Worm (Caenorhabditis elegans) whole organism, early embryonic: ENCODE results near the gene sra-26.

Source experiments
- B0310.2 ChIP-seq: sonication (generic microtip); optimal IDR thresholded peaks from 2 replicates; lab custom pipeline; 2016; ENCODE audit warnings: mild to moderate bottlenecking, missing genetic modification characterization, missing compliant biosample characterization
- F13C5.2 ChIP-seq: sonication (generic microtip); optimal IDR thresholded peaks from 2 replicates; lab custom pipeline; 2017; ENCODE audit warnings: mild to moderate bottlenecking, missing genetic modification characterization, inconsistent platforms, missing compliant biosample characterization
- aly-1 ChIP-seq: sonication (generic microtip); optimal IDR thresholded peaks from 2 replicates; lab custom pipeline; 2016; ENCODE audit warnings: missing genetic modification characterization, missing compliant biosample characterization
- ama-1 ChIP-seq: fragments of 150-350 bp; optimal IDR thresholded peaks from 2 replicates; lab custom pipeline; 2014
- ceh-13 ChIP-seq: fragments of 200-800 bp; sonication (Bioruptor generic); optimal IDR thresholded peaks from 2 replicates; lab custom pipeline; 2018; ENCODE audit warnings: mild to moderate bottlenecking, missing genetic modification characterization, missing compliant biosample characterization
- ceh-36 ChIP-seq: sonication (generic microtip); optimal IDR thresholded peaks from 2 replicates; lab custom pipeline; 2016; ENCODE audit warnings: missing genetic modification characterization, inconsistent platforms, missing compliant biosample characterization
- ets-7 ChIP-seq: sonication (generic microtip); optimal IDR thresholded peaks from 2 replicates; lab custom pipeline; 2016; ENCODE audit warnings: missing genotype, missing genetic modification characterization, missing compliant biosample characterization
- flt-1 ChIP-seq: fragments of 200-800 bp; sonication (Bioruptor generic); IDR thresholded peaks from 2 replicates; pipeline ENCODE4 v1.3.6; 2022; ENCODE audit warnings: missing genetic modification characterization, missing compliant biosample characterization
- hmbx-1 ChIP-seq: sonication (generic microtip); optimal IDR thresholded peaks from 2 replicates; lab custom pipeline; 2016; ENCODE audit warnings: mild to moderate bottlenecking, missing genetic modification characterization, missing compliant biosample characterization
- hmg-4 ChIP-seq: fragments of 200-800 bp; sonication (Bioruptor generic); optimal IDR thresholded peaks from 2 replicates; lab custom pipeline; 2018; ENCODE audit warnings: mild to moderate bottlenecking, missing genetic modification characterization, missing compliant biosample characterization
- hnd-1 ChIP-seq: sonication (generic microtip); optimal IDR thresholded peaks from 2 replicates; lab custom pipeline; 2016; ENCODE audit warnings: missing genetic modification characterization, missing compliant biosample characterization
- pes-1 ChIP-seq: fragments of 200-800 bp; sonication (Bioruptor generic); IDR thresholded peaks from 2 replicates; pipeline ENCODE4 v1.3.6; 2022; ENCODE audit warnings: missing genetic modification reagents, missing genetic modification characterization, missing compliant biosample characterization
- scrt-1 ChIP-seq: fragments of 200-800 bp; sonication (Bioruptor generic); IDR thresholded peaks from 2 replicates; pipeline ENCODE4 v1.3.6; 2022; ENCODE audit warnings: missing genetic modification characterization, missing compliant biosample characterization
- sea-1 ChIP-seq: fragments of 200-800 bp; sonication (Bioruptor generic); conservative IDR thresholded peaks from 2 replicates; pipeline ENCODE4 v1.3.6; 2022; ENCODE audit warnings: missing genetic modification characterization, missing compliant biosample characterization
- tbx-11 ChIP-seq: fragments of 200-800 bp; sonication (Bioruptor generic); IDR thresholded peaks from 2 replicates; pipeline ENCODE4 v1.3.6; 2022; ENCODE audit warnings: missing genetic modification characterization, missing compliant biosample characterization
- tbx-37 ChIP-seq: fragments of 200-800 bp; sonication (Bioruptor generic); conservative IDR thresholded peaks from 2 replicates; pipeline ENCODE4 v1.3.6; 2022; ENCODE audit warnings: missing genetic modification reagents, missing genetic modification characterization, missing compliant biosample characterization
- tra-4 ChIP-seq: sonication (generic microtip); optimal IDR thresholded peaks from 2 replicates; lab custom pipeline; 2017; ENCODE audit warnings: missing genetic modification characterization, missing compliant biosample characterization

The sra-26 gene

ce11 chrII:6621886-6622285 is 29.7 kb downstream of the sra-26 start, which contains the start of gene F54H5.3:
F54H5.3 (plus strand) TSS chrII:6622186.
- no peak for TF ChIP-seq tbx-37 (GFP tag; lab: Robert Waterston, UW)
- no peak for TF ChIP-seq F13C5.2 (tag; lab: Kevin White, UChicago)
- TF ChIP-seq tra-4 (tag; lab: Kevin White, UChicago): no peak
- TF ChIP-seq hmg-4 (GFP tag; lab: Kevin White, UChicago): no peak
- TF ChIP-seq scrt-1 (GFP tag; lab: Robert Waterston, UW): no peak
- TF ChIP-seq B0310.2 (tag; lab: Kevin White, UChicago): no peak
- TF ChIP-seq aly-1 (tag; lab: Kevin White, UChicago): no peak
- no peak for TF ChIP-seq hmbx-1
- TF ChIP-seq hnd-1 (tag; lab: Kevin White, UChicago): no peak
- TF ChIP-seq ets-7: no peak
- TF ChIP-seq ama-1 (lab: Kevin White, UChicago): no peak
- TF ChIP-seq ceh-36 (tag; lab: Kevin White, UChicago): no peak
- no peak for TF ChIP-seq pes-1
- no peak for TF ChIP-seq tbx-11 (GFP tag; lab: Robert Waterston, UW)
- TF ChIP-seq flt-1: no peak
- no peak for TF ChIP-seq sea-1 (GFP tag; lab: Robert Waterston, UW)
- TF ChIP-seq ceh-13 (GFP tag; lab: Kevin White, UChicago): no peak

DNA sequence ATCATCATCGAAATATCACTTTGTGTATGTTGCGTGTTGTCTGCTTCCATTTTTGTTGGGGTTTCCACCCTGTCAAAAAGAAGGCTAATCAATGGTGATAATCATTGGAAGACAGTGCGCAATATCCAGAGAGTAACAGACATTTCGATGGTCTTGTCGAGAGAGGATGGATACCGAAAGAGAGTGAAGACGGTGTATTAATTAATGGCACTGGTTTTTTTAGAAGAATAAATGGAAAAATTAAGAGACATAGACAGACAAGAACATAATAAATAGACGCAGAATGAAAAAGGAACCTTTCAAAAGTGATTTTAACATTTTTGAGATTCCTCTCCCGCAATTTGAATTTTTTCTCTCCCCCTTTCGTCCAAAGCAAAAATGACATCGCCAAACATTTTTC is 32.6 kb downstream of the sra-26 start:
- TF ChIP-seq B0310.2 (tag; lab: Kevin White, UChicago) (no peak), ama-1 (lab: Kevin White, UChicago) (no peak), sea-1 (GFP tag; lab: Robert Waterston, UW) (no peak), aly-1 (tag; lab: Kevin White, UChicago) (no peak), hmbx-1 (no peak), hmg-4 (GFP tag; lab: Kevin White, UChicago) (no peak), hnd-1 (tag; lab: Kevin White, UChicago) (no peak), scrt-1 (GFP tag; lab: Robert Waterston, UW) (no peak)

ce11 chrII:6616770-6617169 is 34.8 kb downstream of the sra-26 start, which contains the start of gene klf-3:
klf-3 (plus strand) TSS chrII:6616878.
- no peak for TF ChIP-seq aly-1 (tag; lab: Kevin White, UChicago)
- TF ChIP-seq sea-1 (GFP tag; lab: Robert Waterston, UW): no peak

DNA sequence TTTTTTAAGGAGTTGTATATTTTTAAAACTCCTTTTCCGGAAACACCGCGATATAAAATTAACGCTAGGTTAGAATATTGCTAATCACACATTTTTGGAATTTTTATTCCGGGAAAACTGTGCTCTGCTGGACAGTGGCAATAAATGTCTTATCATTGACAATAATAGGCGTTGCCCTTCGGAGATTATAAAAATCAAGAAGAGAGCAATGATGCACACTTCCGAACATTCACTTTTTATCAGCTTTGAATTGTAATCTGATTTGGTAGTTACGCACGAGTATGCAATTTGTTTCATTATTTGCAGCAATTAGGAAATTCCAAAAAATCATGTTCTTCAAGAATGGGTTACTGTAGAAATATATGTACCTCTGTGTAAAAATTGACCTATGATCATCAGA is 35.5 kb downstream of the sra-26 start:
- TF ChIP-seq F13C5.2 (tag; lab: Kevin White, UChicago): no peak
- TF ChIP-seq ama-1 (lab: Kevin White, UChicago): no peak
- TF ChIP-seq B0310.2 (tag; lab: Kevin White, UChicago): no peak
- no peak for TF ChIP-seq aly-1 (tag; lab: Kevin White, UChicago)
- TF ChIP-seq ceh-13 (GFP tag; lab: Kevin White, UChicago): no peak
- TF ChIP-seq sea-1 (GFP tag; lab: Robert Waterston, UW): no peak
- TF ChIP-seq ets-7: no peak
- TF ChIP-seq hmg-4 (GFP tag; lab: Kevin White, UChicago): no peak
- no peak for TF ChIP-seq pes-1
- TF ChIP-seq hmbx-1: no peak
- TF ChIP-seq tbx-37 (GFP tag; lab: Robert Waterston, UW): no peak
- TF ChIP-seq tra-4 (tag; lab: Kevin White, UChicago): no peak
- TF ChIP-seq ceh-36 (tag; lab: Kevin White, UChicago): no peak
- TF ChIP-seq scrt-1 (GFP tag; lab: Robert Waterston, UW): no peak

DNA sequence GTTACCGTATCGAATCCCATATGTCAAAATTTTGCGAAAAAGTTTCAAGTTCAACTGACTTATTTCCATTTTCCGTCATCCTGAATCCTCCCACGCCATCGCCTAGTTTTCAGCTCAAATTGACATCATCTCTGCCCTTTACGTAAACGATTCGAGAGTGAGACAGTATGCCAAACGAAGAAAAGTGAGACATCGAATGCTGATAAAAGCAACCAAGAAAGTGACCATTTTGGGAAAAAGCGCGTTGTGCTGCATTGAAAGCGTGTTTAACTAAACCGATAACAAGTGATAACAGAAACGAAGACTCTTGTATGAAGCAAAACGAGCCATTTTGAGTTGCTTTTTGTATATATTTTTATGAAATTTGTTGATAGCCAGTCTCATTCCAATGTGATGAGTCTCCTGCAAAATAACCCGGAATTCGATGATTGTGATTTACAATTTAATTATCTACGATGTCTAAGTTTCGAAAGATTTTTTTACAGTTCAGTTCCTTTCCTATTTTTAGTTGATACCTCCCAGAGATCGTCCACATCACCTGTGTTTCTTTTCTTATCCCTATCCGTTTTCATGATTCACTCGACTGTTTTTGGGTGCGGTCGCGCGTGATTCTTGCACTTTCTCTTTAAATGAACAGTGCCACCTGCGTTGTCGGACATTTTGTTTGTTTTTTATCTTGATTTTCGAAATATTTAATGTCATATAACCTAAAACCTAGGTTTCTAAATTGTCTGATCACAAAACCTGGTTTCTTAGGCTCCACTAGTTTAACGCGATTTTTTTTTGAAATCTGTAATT is 36.2 kb downstream of the sra-26 start:
- TF ChIP-seq ceh-36 (tag; lab: Kevin White, UChicago): no peak
- TF ChIP-seq B0310.2 (tag; lab: Kevin White, UChicago): no peak
- TF ChIP-seq ets-7: no peak
- TF ChIP-seq hnd-1 (tag; lab: Kevin White, UChicago): no peak
- TF ChIP-seq tbx-11 (GFP tag; lab: Robert Waterston, UW): no peak
- TF ChIP-seq hmbx-1: no peak
- TF ChIP-seq aly-1 (tag; lab: Kevin White, UChicago): no peak
- no peak for TF ChIP-seq hmg-4 (GFP tag; lab: Kevin White, UChicago)

ce11 chrII:6614500-6614899 is 37.1 kb downstream of the sra-26 start:
- TF ChIP-seq ceh-13 (GFP tag; lab: Kevin White, UChicago): no peak
- TF ChIP-seq scrt-1 (GFP tag; lab: Robert Waterston, UW): no peak
- no peak for TF ChIP-seq sea-1 (GFP tag; lab: Robert Waterston, UW)
- no peak for TF ChIP-seq hmbx-1
- no peak for TF ChIP-seq tbx-37 (GFP tag; lab: Robert Waterston, UW)
- TF ChIP-seq B0310.2 (tag; lab: Kevin White, UChicago): no peak
- TF ChIP-seq aly-1 (tag; lab: Kevin White, UChicago): no peak
- no peak for TF ChIP-seq F13C5.2 (tag; lab: Kevin White, UChicago)
- no peak for TF ChIP-seq tbx-11 (GFP tag; lab: Robert Waterston, UW)
- no peak for TF ChIP-seq flt-1
- TF ChIP-seq tra-4 (tag; lab: Kevin White, UChicago): no peak
- no peak for TF ChIP-seq ets-7
- TF ChIP-seq hmg-4 (GFP tag; lab: Kevin White, UChicago): no peak

- TF ChIP-seq flt-1: no peak
- TF ChIP-seq scrt-1 (GFP tag; lab: Robert Waterston, UW): no peak
- no peak for TF ChIP-seq ama-1 (lab: Kevin White, UChicago)
- TF ChIP-seq tbx-37 (GFP tag; lab: Robert Waterston, UW): no peak
- no peak for TF ChIP-seq ceh-13 (GFP tag; lab: Kevin White, UChicago)
- no peak for TF ChIP-seq pes-1
- no peak for TF ChIP-seq F13C5.2 (tag; lab: Kevin White, UChicago)
- TF ChIP-seq hmbx-1: no peak
- no peak for TF ChIP-seq ets-7
- no peak for TF ChIP-seq tbx-11 (GFP tag; lab: Robert Waterston, UW)
- no peak for TF ChIP-seq sea-1 (GFP tag; lab: Robert Waterston, UW)
- no peak for TF ChIP-seq hnd-1 (tag; lab: Kevin White, UChicago)
- no peak for TF ChIP-seq hmg-4 (GFP tag; lab: Kevin White, UChicago)
- no peak for TF ChIP-seq tra-4 (tag; lab: Kevin White, UChicago)
- TF ChIP-seq aly-1 (tag; lab: Kevin White, UChicago): no peak
- TF ChIP-seq ceh-36 (tag; lab: Kevin White, UChicago): no peak
- TF ChIP-seq B0310.2 (tag; lab: Kevin White, UChicago): no peak
These were observed 39.1 kb downstream of the sra-26 start for ce11 chrII:6612544-6612943.
